Fruit fly (Drosophila melanogaster) whole organism: ENCODE data around the gene CG32797.

Experiments
- CG8478 ChIP-seq: fragments of >200 bp; optimal IDR thresholded peaks from 2 replicates; lab custom pipeline; 2018; ENCODE audit warnings: inconsistent platforms
- Dll ChIP-seq: fragments of >200 bp; optimal IDR thresholded peaks from 2 replicates; lab custom pipeline; 2017
- EcR ChIP-seq, 2 experiments: fragments of >200 bp; optimal IDR thresholded peaks; 2 replicates each; lab custom pipeline; 2017; ENCODE audit warnings: missing biosample characterization in 2 of 2, missing genetic modification characterization in 2 of 2, missing genetic modification reagents in 2 of 2
- pan ChIP-seq: fragments of >200 bp; optimal IDR thresholded peaks from 2 replicates; lab custom pipeline; 2017
- psq ChIP-seq: fragments of >200 bp; optimal IDR thresholded peaks from 2 replicates; lab custom pipeline; 2017
- usp ChIP-seq: fragments of >200 bp; optimal IDR thresholded peaks from 2 replicates; lab custom pipeline; 2017; ENCODE audit warnings: missing biosample characterization, missing genetic modification characterization, mixed read lengths

Gene CG32797

DNA sequence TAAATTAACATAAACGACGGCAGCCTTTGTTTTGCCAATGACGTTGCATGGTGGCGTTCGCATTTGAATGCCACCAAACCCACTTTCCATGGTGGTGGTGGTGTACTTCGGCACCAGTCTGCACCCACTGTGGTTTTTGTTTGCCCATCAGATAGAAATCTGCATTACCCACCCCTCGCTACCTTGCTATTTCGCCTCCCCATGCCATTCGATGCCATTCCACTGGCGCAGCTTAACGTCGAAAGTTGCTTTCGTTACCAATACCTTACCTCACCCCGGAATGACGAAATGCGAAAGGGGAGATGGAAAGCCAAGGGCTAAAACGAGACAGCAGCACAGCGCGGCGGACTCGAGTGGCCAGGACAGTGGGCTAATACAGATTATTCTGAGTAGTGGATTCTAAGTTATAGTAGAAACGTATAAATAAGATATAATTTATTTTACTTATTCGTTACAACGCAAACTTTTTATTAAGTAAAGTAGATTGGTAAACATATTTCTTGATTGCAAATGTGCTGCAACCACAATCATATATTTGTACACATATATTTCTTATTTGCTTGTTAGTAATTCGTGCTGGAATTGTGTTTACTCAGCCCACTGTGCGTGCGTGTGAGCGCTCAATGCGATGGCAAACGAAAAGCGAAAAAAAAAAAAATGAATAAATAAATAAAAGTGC, 29.3 kb downstream of the CG32797 start:
- TF ChIP-seq psq (lab: Kevin White, UChicago) = no peak
- TF ChIP-seq EcR (GFP tag; optimal IDR thresholded peaks at IDR 0.05; lab: Kevin White, UChicago) = no peak
- TF ChIP-seq CG8478 (lab: Kevin White, UChicago) = no peak

DNA sequence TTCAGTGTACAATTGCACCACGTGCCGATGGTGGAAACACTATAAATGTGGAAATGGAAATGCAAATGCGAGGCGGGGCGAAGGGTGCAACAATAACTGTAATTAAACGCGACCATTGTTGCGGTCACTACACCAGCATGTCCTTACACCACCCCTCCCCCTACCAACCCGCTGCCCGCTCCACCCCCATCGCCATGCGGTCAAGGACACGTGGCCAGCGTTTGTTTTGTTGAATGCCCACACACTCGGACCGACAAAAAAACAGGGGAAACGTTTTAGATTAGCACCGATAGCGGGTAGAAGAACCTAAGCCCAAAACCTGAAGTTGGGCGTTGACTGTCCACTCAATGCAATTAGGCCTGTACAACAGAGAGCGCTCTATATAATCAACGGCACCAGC, 31.1 kb downstream of the CG32797 start:
- TF ChIP-seq Dll (no peak), pan (lab: Kevin White, UChicago) (no peak), usp (GFP tag; lab: Kevin White, UChicago) (no peak), CG8478 (lab: Kevin White, UChicago) (no peak)

DNA sequence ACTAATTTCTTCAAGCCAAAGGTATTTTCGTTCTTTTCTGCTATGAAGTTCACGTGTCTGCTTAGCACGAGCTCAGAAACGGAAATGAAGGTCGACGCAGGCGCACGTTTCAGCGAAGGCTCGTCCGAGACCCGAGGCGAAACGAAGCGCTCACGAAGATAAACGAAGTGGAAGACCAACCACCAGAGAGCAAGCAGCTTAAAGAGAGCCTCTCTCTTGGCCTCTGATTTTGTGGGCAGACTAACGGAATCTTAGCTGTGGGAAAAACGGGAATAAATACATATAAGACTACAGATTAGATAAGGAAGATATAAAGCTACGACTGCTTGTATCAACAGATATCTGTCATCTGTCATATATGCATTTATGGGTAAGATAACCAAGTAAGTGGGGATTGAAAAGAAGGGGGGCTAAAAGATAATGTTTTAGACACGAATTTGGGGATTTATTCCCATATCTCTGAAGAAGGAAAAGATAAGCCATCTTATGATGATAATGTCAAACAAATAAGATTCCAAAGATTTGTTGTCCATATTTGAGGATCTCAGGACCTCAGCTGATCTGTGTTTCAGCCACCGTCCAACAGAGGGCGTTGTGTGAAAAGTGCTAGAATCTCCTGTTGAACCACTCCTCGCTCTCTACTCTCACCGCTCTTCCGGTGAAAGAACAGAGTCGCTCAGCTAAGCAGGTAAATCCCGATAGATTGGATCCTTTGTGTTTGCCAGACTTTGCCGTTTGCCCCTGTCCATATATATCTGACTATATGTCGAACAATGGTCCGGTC, 37.9 kb downstream of the CG32797 start, which contains the start of gene PsGEF:
PsGEF (minus strand) TSS at position 86 of the 784 bp plus-strand sequence.
- TF ChIP-seq psq (lab: Kevin White, UChicago) (no peak), EcR (GFP tag; optimal IDR thresholded peaks at IDR 0.05; lab: Kevin White, UChicago) (no peak)

DNA sequence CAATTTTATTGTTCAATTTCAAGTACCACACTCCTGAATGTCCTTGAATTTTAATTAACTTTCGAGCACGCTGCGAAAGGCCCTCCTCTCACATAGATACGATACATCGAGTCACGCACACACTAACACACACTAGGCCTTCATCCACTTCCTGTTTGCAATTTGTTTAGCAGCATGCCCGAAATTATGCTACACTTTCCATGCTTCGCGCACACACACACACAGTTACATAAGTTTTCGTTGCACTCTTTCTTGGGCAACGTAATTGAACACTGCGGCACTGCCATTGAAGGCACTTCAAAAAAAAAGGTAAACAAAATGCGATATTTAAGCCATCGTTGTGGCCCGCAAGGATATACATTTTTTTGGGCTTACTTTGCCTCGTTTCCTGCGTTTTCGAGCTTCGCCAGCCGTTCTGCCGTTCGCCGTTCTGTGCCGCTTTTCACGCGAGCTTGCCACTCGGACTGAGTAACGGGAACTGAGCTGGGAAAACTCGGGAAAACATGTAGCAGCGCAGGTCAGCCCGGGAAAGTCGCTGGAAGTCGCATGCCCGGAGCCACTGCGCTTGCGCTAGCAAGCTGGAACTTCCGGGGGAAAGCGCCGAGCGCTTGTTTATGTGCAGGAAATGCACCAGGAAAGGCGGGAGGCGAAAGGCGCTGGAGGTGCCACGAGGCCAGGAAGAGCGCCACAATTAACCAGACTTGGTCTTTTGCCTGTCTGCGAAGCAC, 42.4 kb downstream of the CG32797 start:
- TF ChIP-seq CG8478 (lab: Kevin White, UChicago) (no peak), psq (lab: Kevin White, UChicago) (no peak), EcR (GFP tag; optimal IDR thresholded peaks at IDR 0.05; lab: Kevin White, UChicago) (no peak), pan (lab: Kevin White, UChicago) (no peak), usp (GFP tag; lab: Kevin White, UChicago) (no peak), Dll (no peak)
